Fruit fly (Drosophila melanogaster) whole organism, embryonic: ENCODE results near the gene CG7724.
A peak's percentile ranks its signal among the peaks of the same experiment; 100 is the strongest.

Experiments
- Ada2b ChIP-seq: fragments of 200-800 bp; sonication (Bioruptor generic); IDR thresholded peaks from 2 replicates; pipeline ENCODE4 v1.3.6; 2022; ENCODE audit warnings: missing biosample characterization, missing genetic modification characterization
- CG12219 ChIP-seq: fragments of 200-800 bp; sonication (Bioruptor generic); optimal IDR thresholded peaks from 3 replicates; lab custom pipeline; 2018; ENCODE audit warnings: missing biosample characterization, mild to moderate bottlenecking, missing genetic modification characterization
- CG12769 ChIP-seq: fragments of 200-800 bp; sonication (Bioruptor generic); optimal IDR thresholded peaks from 2 replicates; lab custom pipeline; 2019; ENCODE audit warnings: missing biosample characterization, mild to moderate bottlenecking, missing genetic modification characterization, moderate library complexity
- CG13424 ChIP-seq: fragments of 200-800 bp; sonication (Bioruptor generic); optimal IDR thresholded peaks from 2 replicates; lab custom pipeline; 2019; ENCODE audit warnings: missing biosample characterization, mild to moderate bottlenecking, missing genetic modification characterization, moderate library complexity
- CG15514 ChIP-seq: fragments of 200-800 bp; sonication (Bioruptor generic); optimal IDR thresholded peaks from 3 replicates; lab custom pipeline; 2017; ENCODE audit warnings: missing biosample characterization, missing genetic modification characterization, mild to moderate bottlenecking, moderate library complexity, missing genetic modification reagents
- CG17829 ChIP-seq: fragments of 200-800 bp; optimal IDR thresholded peaks from 2 replicates; lab custom pipeline; 2019; ENCODE audit warnings: missing biosample characterization, mild to moderate bottlenecking, missing genetic modification characterization, moderate library complexity
- CG18476 ChIP-seq: fragments of 200-800 bp; sonication (Bioruptor generic); optimal IDR thresholded peaks from 2 replicates; lab custom pipeline; 2016; ENCODE audit warnings: missing biosample characterization, mild to moderate bottlenecking, missing genetic modification characterization
- CG30403 ChIP-seq: fragments of 200-800 bp; sonication (Bioruptor generic); optimal IDR thresholded peaks from 3 replicates; lab custom pipeline; 2016; ENCODE audit warnings: missing biosample characterization, missing genetic modification characterization
- CG34422 ChIP-seq: fragments of 200-800 bp; sonication (Bioruptor generic); IDR thresholded peaks from 3 replicates; pipeline ENCODE4 v1.3.6; 2022; ENCODE audit warnings: missing biosample characterization, missing genetic modification characterization
- CG3838 ChIP-seq: fragments of 200-800 bp; sonication (Bioruptor generic); optimal IDR thresholded peaks from 3 replicates; lab custom pipeline; 2016; ENCODE audit warnings: missing biosample characterization, missing genetic modification characterization
- CG3847 ChIP-seq: fragments of 200-800 bp; sonication (Bioruptor generic); IDR thresholded peaks from 2 replicates; pipeline ENCODE4 v1.3.6; 2022; ENCODE audit warnings: missing biosample characterization, missing genetic modification characterization
- CG3995 ChIP-seq: fragments of 200-800 bp; sonication (Bioruptor generic); optimal IDR thresholded peaks from 3 replicates; lab custom pipeline; 2016; ENCODE audit warnings: missing biosample characterization, missing genetic modification characterization
- CG4404 ChIP-seq: fragments of 200-800 bp; sonication (Bioruptor generic); IDR thresholded peaks from 2 replicates; pipeline ENCODE4 v1.3.6; 2022; ENCODE audit warnings: missing biosample characterization, missing genetic modification characterization
- CG4424 ChIP-seq: fragments of 200-800 bp; sonication (Bioruptor generic); optimal IDR thresholded peaks from 3 replicates; lab custom pipeline; 2016; ENCODE audit warnings: missing biosample characterization, missing genetic modification characterization
- CG4617 ChIP-seq: fragments of 200-800 bp; sonication (Bioruptor generic); optimal IDR thresholded peaks from 3 replicates; lab custom pipeline; 2016; ENCODE audit warnings: missing biosample characterization, missing genetic modification characterization, borderline replicate concordance
- CG4730 ChIP-seq: fragments of 200-800 bp; sonication (Bioruptor generic); IDR thresholded peaks from 2 replicates; pipeline ENCODE4 v1.3.6; 2022; ENCODE audit warnings: missing biosample characterization, missing genetic modification characterization
- CG4820 ChIP-seq: fragments of 200-800 bp; sonication (Bioruptor generic); optimal IDR thresholded peaks from 3 replicates; lab custom pipeline; 2016; ENCODE audit warnings: missing biosample characterization, missing genetic modification characterization
- CG4854 ChIP-seq: fragments of 200-800 bp; sonication (Bioruptor generic); optimal IDR thresholded peaks from 2 replicates; lab custom pipeline; 2016; ENCODE audit warnings: missing biosample characterization, missing genetic modification characterization, inconsistent platforms
- CG6854 ChIP-seq: fragments of 200-800 bp; sonication (Bioruptor generic); optimal IDR thresholded peaks from 3 replicates; lab custom pipeline; 2017; ENCODE audit warnings: missing biosample characterization, mild to moderate bottlenecking, missing genetic modification characterization
- CG7372 ChIP-seq: fragments of 200-800 bp; sonication (Bioruptor generic); IDR thresholded peaks from 2 replicates; pipeline ENCODE4 v1.3.6; 2022; ENCODE audit warnings: missing biosample characterization, missing genetic modification characterization
- CG7786 ChIP-seq: fragments of 200-800 bp; sonication (Bioruptor generic); optimal IDR thresholded peaks from 2 replicates; lab custom pipeline; 2016; ENCODE audit warnings: missing biosample characterization, missing genetic modification characterization
- CG9797 ChIP-seq: fragments of 200-800 bp; sonication (Bioruptor generic); optimal IDR thresholded peaks from 3 replicates; lab custom pipeline; 2018; ENCODE audit warnings: missing biosample characterization, mild to moderate bottlenecking, missing genetic modification characterization
- CG9932 ChIP-seq: fragments of 200-800 bp; sonication (Bioruptor generic); IDR thresholded peaks from 2 replicates; pipeline ENCODE4 v1.3.6; 2022; ENCODE audit warnings: missing biosample characterization, missing genetic modification characterization
- Dfd ChIP-seq, 2 experiments: fragments of >200 bp; optimal IDR thresholded peaks; 2 replicates each; lab custom pipeline; 2017; ENCODE audit warnings: missing biosample characterization in 2 of 2, missing genetic modification characterization in 2 of 2
- Dp ChIP-seq: fragments of 200-800 bp; sonication (Bioruptor generic); optimal IDR thresholded peaks from 2 replicates; lab custom pipeline; 2018; ENCODE audit warnings: missing biosample characterization, mild to moderate bottlenecking, missing genetic modification characterization, moderate library complexity
- E2f2 ChIP-seq: fragments of 200-800 bp; sonication (Bioruptor generic); IDR thresholded peaks from 2 replicates; pipeline ENCODE4 v1.3.6; 2022; ENCODE audit warnings: missing biosample characterization, missing genetic modification characterization
- Elba2 ChIP-seq: fragments of 200-800 bp; sonication (Bioruptor generic); optimal IDR thresholded peaks from 3 replicates; lab custom pipeline; 2016; ENCODE audit warnings: missing biosample characterization, missing genetic modification characterization
- Fer3 ChIP-seq: fragments of 200-800 bp; sonication (Bioruptor generic); optimal IDR thresholded peaks from 2 replicates; lab custom pipeline; 2018; ENCODE audit warnings: missing biosample characterization, mild to moderate bottlenecking, missing genetic modification characterization, moderate library complexity
- HLH54F ChIP-seq: fragments of 200-800 bp; sonication (Bioruptor generic); optimal IDR thresholded peaks from 3 replicates; lab custom pipeline; 2016; ENCODE audit warnings: missing biosample characterization, missing genetic modification characterization
- MESR4 ChIP-seq: fragments of 200-800 bp; sonication (Bioruptor generic); optimal IDR thresholded peaks from 2 replicates; lab custom pipeline; 2018; ENCODE audit warnings: missing biosample characterization, mild to moderate bottlenecking, missing genetic modification characterization, moderate library complexity
- NC2β ChIP-seq: fragments of 200-800 bp; sonication (Bioruptor generic); optimal IDR thresholded peaks from 2 replicates; lab custom pipeline; 2016; ENCODE audit warnings: missing biosample characterization, missing genetic modification characterization
- Neu2 ChIP-seq: fragments of 200-800 bp; sonication (Bioruptor generic); optimal IDR thresholded peaks from 3 replicates; lab custom pipeline; 2016; ENCODE audit warnings: missing biosample characterization, missing genetic modification characterization, borderline replicate concordance
- Opbp ChIP-seq: fragments of 200-800 bp; sonication (Bioruptor generic); IDR thresholded peaks from 3 replicates; pipeline ENCODE4 v1.3.6; 2022; ENCODE audit warnings: missing biosample characterization, missing genetic modification characterization; ENCODE audit not compliant: partially characterized antibody
- Poxn ChIP-seq: fragments of 200-800 bp; sonication (Bioruptor generic); IDR thresholded peaks from 2 replicates; pipeline ENCODE4 v1.3.6; 2022; ENCODE audit warnings: missing biosample characterization, missing genetic modification characterization
- Tbp ChIP-seq: fragments of >200 bp; optimal IDR thresholded peaks from 2 replicates; lab custom pipeline; 2018; ENCODE audit warnings: missing biosample characterization, missing genetic modification characterization
- Trl ChIP-seq, 3 experiments: fragments of >200 bp in 2 of 3; fragments of 200-800 bp in 1 of 3; sonication (Bioruptor generic) in 1 of 3; optimal IDR thresholded peaks; 2 replicates in 1 of 3; 3 replicates in 2 of 3; lab custom pipeline; 2016 to 2017; ENCODE audit warnings: missing biosample characterization in 1 of 3, missing genetic modification characterization in 1 of 3
- Xbp1 ChIP-seq: fragments of 200-800 bp; sonication (Bioruptor generic); optimal IDR thresholded peaks from 3 replicates; lab custom pipeline; 2016; ENCODE audit warnings: missing biosample characterization, mild to moderate bottlenecking, missing genetic modification characterization
- dati ChIP-seq: fragments of 200-800 bp; sonication (Bioruptor generic); IDR thresholded peaks from 2 replicates; pipeline ENCODE4 v1.3.6; 2022; ENCODE audit warnings: missing biosample characterization, missing genetic modification characterization
- dimm ChIP-seq: fragments of 200-800 bp; sonication (Bioruptor generic); IDR thresholded peaks from 2 replicates; pipeline ENCODE4 v1.3.6; 2022; ENCODE audit warnings: missing biosample characterization, missing genetic modification characterization
- gt ChIP-seq: fragments of 200-800 bp; sonication (Bioruptor generic); IDR thresholded peaks from 2 replicates; pipeline ENCODE4 v1.3.6; 2022; ENCODE audit warnings: missing biosample characterization, missing genetic modification characterization
- insv ChIP-seq, 2 experiments: fragments of 200-800 bp; sonication (Bioruptor generic); optimal IDR thresholded peaks; 3 replicates each; lab custom pipeline; 2016 to 2018; ENCODE audit warnings: missing biosample characterization in 2 of 2, missing genetic modification characterization in 2 of 2
- jumu ChIP-seq: fragments of 200-800 bp; sonication (Bioruptor generic); optimal IDR thresholded peaks from 3 replicates; lab custom pipeline; 2016; ENCODE audit warnings: missing biosample characterization, missing genetic modification characterization
- ken ChIP-seq: fragments of 200-800 bp; sonication (Bioruptor generic); IDR thresholded peaks from 3 replicates; pipeline ENCODE4 v1.3.6; 2022; ENCODE audit warnings: missing biosample characterization, missing genetic modification characterization
- lbe ChIP-seq: fragments of 200-800 bp; sonication (Bioruptor generic); optimal IDR thresholded peaks from 2 replicates; lab custom pipeline; 2016; ENCODE audit warnings: missing biosample characterization, mild to moderate bottlenecking, missing genetic modification characterization
- prd ChIP-seq, 3 experiments: fragments of >200 bp in 2 of 3; fragments of 200-800 bp in 1 of 3; sonication (Bioruptor generic) in 1 of 3; optimal IDR thresholded peaks in 2 of 3; IDR thresholded peaks in 1 of 3; 2 replicates in 2 of 3; 3 replicates in 1 of 3; pipeline versions ENCODE4 v1.3.6 to Lab custom; 2017 to 2022; ENCODE audit warnings: missing biosample characterization in 1 of 3, missing genetic modification characterization in 1 of 3
- pum ChIP-seq: fragments of 200-800 bp; sonication (Bioruptor generic); optimal IDR thresholded peaks from 2 replicates; lab custom pipeline; 2016; ENCODE audit warnings: missing biosample characterization, missing genetic modification characterization
- ro ChIP-seq: fragments of 200-800 bp; sonication (Bioruptor generic); IDR thresholded peaks from 2 replicates; pipeline ENCODE4 v1.3.6; 2022; ENCODE audit warnings: missing biosample characterization, missing genetic modification characterization
- salm ChIP-seq: fragments of 200-800 bp; sonication (Bioruptor generic); optimal IDR thresholded peaks from 2 replicates; lab custom pipeline; 2018; ENCODE audit warnings: missing biosample characterization, mild to moderate bottlenecking, missing genetic modification characterization
- sr ChIP-seq: fragments of 200-800 bp; sonication (Bioruptor generic); IDR thresholded peaks from 3 replicates; pipeline ENCODE4 v1.3.6; 2022; ENCODE audit warnings: missing biosample characterization, missing genetic modification characterization
- vvl ChIP-seq: fragments of 200-800 bp; sonication (Bioruptor generic); IDR thresholded peaks from 2 replicates; pipeline ENCODE4 v1.3.6; 2022; ENCODE audit warnings: missing biosample characterization, missing genetic modification characterization

CG7724 gene

dm6 chr3L:17042297-17042921 lies 13.0 kb upstream of the CG7724 start, which contains the start of the genes scaf6 and Papst2 (continued):
- no peak for TF ChIP-seq CG12219 (GFP tag; lab: Kevin White, UChicago)
- TF ChIP-seq vvl (GFP tag; lab: Robert Waterston, UW): no peak
- TF ChIP-seq CG4820 (GFP tag; lab: Kevin White, UChicago): no peak
- TF ChIP-seq CG4404 (GFP tag; lab: Robert Waterston, UW): no peak
- TF ChIP-seq ro: no peak
- peak; percentile 95 for TF ChIP-seq Elba2 (GFP tag; lab: Kevin White, UChicago)
- TF ChIP-seq Xbp1 (GFP tag; lab: Kevin White, UChicago): peak; percentile 13
- no peak for TF ChIP-seq Ada2b (GFP tag; lab: Robert Waterston, UW)
- TF ChIP-seq sr (GFP tag; lab: Robert Waterston, UW): no peak
- 0 out of 3 replicates have a peak, but pooled peaks have one; percentile 13 for TF ChIP-seq ken (GFP tag; lab: Robert Waterston, UW)
- TF ChIP-seq Poxn: no peak
- TF ChIP-seq CG15514: peak; percentile 55
- peak; percentile 1 for TF ChIP-seq pum
- TF ChIP-seq gt (GFP tag; lab: Robert Waterston, UW): no peak
- peak; percentile 16 for TF ChIP-seq CG13424 (tag; lab: Kevin White, UChicago)
- no peak for TF ChIP-seq salm
- TF ChIP-seq E2f2: peak; percentile 38; the same call in 1 of the 2 replicates
- TF ChIP-seq lbe (GFP tag; lab: Kevin White, UChicago): no peak
- no peak for TF ChIP-seq CG4854
- TF ChIP-seq Trl (optimal IDR thresholded peaks at IDR 0.05; lab: Kevin White, UChicago): peak in 1 of 2 experiments; percentile 38
- no peak for TF ChIP-seq Trl (GFP tag; optimal IDR thresholded peaks at IDR 0.05; lab: Kevin White, UChicago)
- TF ChIP-seq CG4730 (GFP tag; lab: Robert Waterston, UW): no peak
- no peak for TF ChIP-seq Tbp (GFP tag; lab: Kevin White, UChicago)
- peak; percentile 43 for TF ChIP-seq CG3995 (GFP tag; lab: Kevin White, UChicago)
- peak; percentile 54; the same call in 1 of the 3 replicates for TF ChIP-seq CG34422
- no peak for TF ChIP-seq CG18476 (GFP tag; lab: Kevin White, UChicago)
- no peak for TF ChIP-seq dimm (GFP tag; lab: Robert Waterston, UW)
- no peak for TF ChIP-seq Fer3 (tag; lab: Kevin White, UChicago)
- no peak for TF ChIP-seq Neu2 (GFP tag; lab: Kevin White, UChicago)
- no peak for TF ChIP-seq CG7786
- peak; percentile 5 for TF ChIP-seq HLH54F
- no peak for TF ChIP-seq Dfd (GFP tag; optimal IDR thresholded peaks at IDR 0.05; lab: Kevin White, UChicago)
- TF ChIP-seq CG4617: peak; percentile 82
- peak; percentile 82 for TF ChIP-seq CG9797
- TF ChIP-seq NC2β (GFP tag; lab: Kevin White, UChicago): peak; percentile 4
- peak; percentile 79 for TF ChIP-seq CG3847
- peak; percentile 13 for TF ChIP-seq jumu (GFP tag; lab: Kevin White, UChicago)
- no peak for TF ChIP-seq CG7372 (GFP tag; lab: Robert Waterston, UW)
- no peak for TF ChIP-seq CG9932 (GFP tag; lab: Robert Waterston, UW)
- TF ChIP-seq dati (GFP tag; lab: Robert Waterston, UW): no peak
- TF ChIP-seq prd (optimal IDR thresholded peaks at IDR 0.05; lab: Kevin White, UChicago): no peak
- TF ChIP-seq prd (GFP tag; IDR thresholded peaks at IDR 0.05; lab: Robert Waterston, UW): no peak; the same call in 2 of the 3 replicates
- no peak for TF ChIP-seq CG6854 (GFP tag; lab: Kevin White, UChicago)
- peak; percentile 36 for TF ChIP-seq Dp (GFP tag; lab: Kevin White, UChicago)
- TF ChIP-seq Opbp: peak; percentile 53; the same call in 1 of the 3 replicates
- TF ChIP-seq CG4424 (GFP tag; lab: Kevin White, UChicago): peak; percentile 23
- TF ChIP-seq CG12769: no peak
- TF ChIP-seq CG30403: peak; percentile 5
- peak; percentile 94 to 97 for TF ChIP-seq insv (GFP tag; optimal IDR thresholded peaks at IDR 0.05; lab: Kevin White, UChicago)
- TF ChIP-seq MESR4 (GFP tag; lab: Kevin White, UChicago): peak; percentile 70
- peak; percentile 41 for TF ChIP-seq CG17829
- no peak for TF ChIP-seq CG3838 (GFP tag; lab: Kevin White, UChicago)
